Fruit fly (Drosophila melanogaster) whole organism, prepupa: Measurements from ENCODE around the gene drm.

Experiments used
- Blimp-1 ChIP-seq: fragments of 200-800 bp; sonication (Bioruptor generic); optimal IDR thresholded peaks from 3 replicates; lab custom pipeline; 2017; ENCODE audit warnings: missing biosample characterization, missing genetic modification characterization, mild to moderate bottlenecking, moderate library complexity, missing genetic modification reagents
- CG10631 ChIP-seq: fragments of 200-800 bp; sonication (Bioruptor generic); optimal IDR thresholded peaks from 2 replicates; lab custom pipeline; 2016; ENCODE audit warnings: missing biosample characterization, missing genetic modification characterization
- CG10669 ChIP-seq: fragments of 200-800 bp; sonication (Bioruptor generic); optimal IDR thresholded peaks from 3 replicates; lab custom pipeline; 2018; ENCODE audit warnings: missing biosample characterization, mild to moderate bottlenecking, missing genetic modification characterization, moderate library complexity
- CG11762 ChIP-seq: fragments of 200-800 bp; sonication (Bioruptor generic); optimal IDR thresholded peaks from 3 replicates; lab custom pipeline; 2016; ENCODE audit warnings: missing biosample characterization, missing genetic modification characterization; ENCODE audit not compliant: insufficient read depth
- CG11902 ChIP-seq: fragments of 200-800 bp; sonication (Bioruptor generic); optimal IDR thresholded peaks from 3 replicates; lab custom pipeline; 2016; ENCODE audit warnings: missing biosample characterization, missing genetic modification characterization
- CG15336 ChIP-seq: fragments of 200-800 bp; sonication (Bioruptor generic); IDR thresholded peaks from 2 replicates; pipeline ENCODE4 v1.3.6; 2022; ENCODE audit warnings: missing biosample characterization, missing genetic modification characterization
- CG1621 ChIP-seq: fragments of 200-800 bp; sonication (Bioruptor generic); optimal IDR thresholded peaks from 3 replicates; lab custom pipeline; 2018; ENCODE audit warnings: missing biosample characterization, mild to moderate bottlenecking, missing genetic modification characterization
- CG31627 ChIP-seq: fragments of 200-800 bp; sonication (Bioruptor generic); optimal IDR thresholded peaks from 3 replicates; lab custom pipeline; 2016; ENCODE audit warnings: missing biosample characterization, missing genetic modification characterization
- CG32006 ChIP-seq: fragments of 200-800 bp; sonication (Bioruptor generic); optimal IDR thresholded peaks from 3 replicates; lab custom pipeline; 2017; ENCODE audit warnings: missing biosample characterization, mild to moderate bottlenecking, missing genetic modification characterization
- CG34406 ChIP-seq: fragments of 200-800 bp; sonication (Bioruptor generic); optimal IDR thresholded peaks from 3 replicates; lab custom pipeline; 2016; ENCODE audit warnings: missing biosample characterization, missing genetic modification characterization
- CG3919 ChIP-seq: fragments of 200-800 bp; sonication (Bioruptor generic); optimal IDR thresholded peaks from 3 replicates; lab custom pipeline; 2016; ENCODE audit warnings: missing biosample characterization, missing genetic modification characterization
- CG7368 ChIP-seq: fragments of 200-800 bp; sonication (Bioruptor generic); optimal IDR thresholded peaks from 3 replicates; lab custom pipeline; 2016; ENCODE audit warnings: missing biosample characterization, missing genetic modification characterization
- CG8319 ChIP-seq: fragments of 200-800 bp; sonication (Bioruptor generic); optimal IDR thresholded peaks from 3 replicates; lab custom pipeline; 2016; ENCODE audit warnings: missing biosample characterization, missing genetic modification characterization
- CG8632 ChIP-seq: fragments of 200-800 bp; sonication (Bioruptor generic); optimal IDR thresholded peaks from 3 replicates; lab custom pipeline; 2016; ENCODE audit warnings: missing biosample characterization, missing genetic modification characterization
- Eip75B ChIP-seq: fragments of 200-800 bp; sonication (Bioruptor generic); optimal IDR thresholded peaks from 3 replicates; lab custom pipeline; 2016; ENCODE audit warnings: missing biosample characterization, missing genetic modification characterization
- Eip78C ChIP-seq: fragments of 200-800 bp; sonication (Bioruptor generic); peaks from one replicate; lab custom pipeline; 2016; ENCODE audit warnings: missing biosample characterization, missing genetic modification characterization
- Eip93F ChIP-seq: fragments of 200-800 bp; sonication (Bioruptor generic); optimal IDR thresholded peaks from 2 replicates; lab custom pipeline; 2016; ENCODE audit warnings: missing biosample characterization, mild to moderate bottlenecking, missing genetic modification characterization
- Ets21C ChIP-seq: fragments of 200-800 bp; sonication (Bioruptor generic); optimal IDR thresholded peaks from 3 replicates; lab custom pipeline; 2016; ENCODE audit warnings: missing biosample characterization, missing genetic modification characterization
- Ets96B ChIP-seq: fragments of 200-800 bp; optimal IDR thresholded peaks from 2 replicates; lab custom pipeline; 2019; ENCODE audit warnings: missing biosample characterization, mild to moderate bottlenecking, missing genetic modification characterization, moderate library complexity
- Gug ChIP-seq: fragments of 200-800 bp; sonication (Bioruptor generic); IDR thresholded peaks from 2 replicates; pipeline ENCODE4 v1.3.6; 2022; ENCODE audit warnings: missing biosample characterization, missing genetic modification characterization
- Hr38 ChIP-seq: sonication (Bioruptor generic); optimal IDR thresholded peaks from 2 replicates; lab custom pipeline; 2016; ENCODE audit warnings: missing biosample characterization, missing genetic modification characterization
- Hr39 ChIP-seq: fragments of 200-800 bp; sonication (Bioruptor generic); optimal IDR thresholded peaks from 2 replicates; lab custom pipeline; 2016; ENCODE audit warnings: missing biosample characterization, missing genetic modification characterization
- Hr4 ChIP-seq: fragments of 200-800 bp; sonication (Bioruptor generic); optimal IDR thresholded peaks from 3 replicates; lab custom pipeline; 2016; ENCODE audit warnings: missing biosample characterization, missing genetic modification characterization
- Lpt ChIP-seq: fragments of 200-800 bp; sonication (Bioruptor generic); optimal IDR thresholded peaks from 3 replicates; lab custom pipeline; 2016; ENCODE audit warnings: missing biosample characterization, missing genetic modification characterization
- Met ChIP-seq: fragments of 200-800 bp; sonication (Bioruptor generic); optimal IDR thresholded peaks from 3 replicates; lab custom pipeline; 2016; ENCODE audit warnings: missing biosample characterization, missing genetic modification characterization
- OdsH ChIP-seq: fragments of 200-800 bp; sonication (Bioruptor generic); optimal IDR thresholded peaks from 3 replicates; lab custom pipeline; 2016; ENCODE audit warnings: missing biosample characterization, missing genetic modification characterization
- Smox ChIP-seq: fragments of 200-800 bp; sonication (Bioruptor generic); optimal IDR thresholded peaks from 3 replicates; lab custom pipeline; 2016; ENCODE audit warnings: missing biosample characterization, missing genetic modification characterization
- Sox102F ChIP-seq: fragments of 200-800 bp; sonication (Bioruptor generic); optimal IDR thresholded peaks from 2 replicates; lab custom pipeline; 2016; ENCODE audit warnings: missing biosample characterization, mild to moderate bottlenecking, missing genetic modification characterization
- Sox14 ChIP-seq: fragments of 200-800 bp; sonication (Bioruptor generic); optimal IDR thresholded peaks from 3 replicates; lab custom pipeline; 2016; ENCODE audit warnings: missing biosample characterization, missing genetic modification characterization
- Sox15 ChIP-seq: fragments of 200-800 bp; sonication (Bioruptor generic); optimal IDR thresholded peaks from 3 replicates; lab custom pipeline; 2016; ENCODE audit warnings: missing biosample characterization, missing genetic modification characterization
- acj6 ChIP-seq: fragments of 200-800 bp; sonication (Bioruptor generic); optimal IDR thresholded peaks from 3 replicates; lab custom pipeline; 2016; ENCODE audit warnings: missing biosample characterization, missing genetic modification characterization
- cyc ChIP-seq: fragments of 200-800 bp; sonication (Bioruptor generic); optimal IDR thresholded peaks from 3 replicates; lab custom pipeline; 2016; ENCODE audit warnings: missing biosample characterization, missing genetic modification characterization
- dac ChIP-seq: fragments of 200-800 bp; sonication (Bioruptor generic); optimal IDR thresholded peaks from 2 replicates; lab custom pipeline; 2017; ENCODE audit warnings: missing biosample characterization, mild to moderate bottlenecking, missing genetic modification characterization
- dsx ChIP-seq: fragments of 200-800 bp; optimal IDR thresholded peaks from 3 replicates; lab custom pipeline; 2019; ENCODE audit warnings: missing biosample characterization, mild to moderate bottlenecking, missing genetic modification characterization, moderate library complexity; ENCODE audit not compliant: poor library complexity, severe bottlenecking
- eg ChIP-seq: fragments of 200-800 bp; sonication (Bioruptor generic); IDR thresholded peaks from 3 replicates; pipeline ENCODE4 v1.3.6; 2022; ENCODE audit warnings: missing biosample characterization, missing genetic modification characterization
- fd59A ChIP-seq: fragments of 200-800 bp; sonication (Bioruptor generic); optimal IDR thresholded peaks from 2 replicates; lab custom pipeline; 2017; ENCODE audit warnings: missing biosample characterization, mild to moderate bottlenecking, missing genetic modification characterization, missing genetic modification reagents
- fkh ChIP-seq: fragments of 200-800 bp; sonication (Bioruptor generic); optimal IDR thresholded peaks from 3 replicates; lab custom pipeline; 2017; ENCODE audit warnings: missing biosample characterization, mild to moderate bottlenecking, missing genetic modification characterization, moderate library complexity
- lz ChIP-seq: fragments of 200-800 bp; sonication (Bioruptor generic); optimal IDR thresholded peaks from 3 replicates; lab custom pipeline; 2016; ENCODE audit warnings: missing biosample characterization, missing genetic modification characterization
- net ChIP-seq: fragments of 200-800 bp; sonication (Bioruptor generic); optimal IDR thresholded peaks from 3 replicates; lab custom pipeline; 2016; ENCODE audit warnings: missing biosample characterization, missing genetic modification characterization
- salr ChIP-seq, 2 experiments: fragments of 200-800 bp; sonication (Bioruptor generic); optimal IDR thresholded peaks; 3 replicates each; lab custom pipeline; 2016 to 2018; ENCODE audit warnings: missing biosample characterization in 2 of 2, missing genetic modification characterization in 2 of 2, mild to moderate bottlenecking in 1 of 2
- spab ChIP-seq: fragments of 200-800 bp; sonication (Bioruptor generic); optimal IDR thresholded peaks from 2 replicates; lab custom pipeline; 2017; ENCODE audit warnings: missing biosample characterization, mild to moderate bottlenecking, missing genetic modification characterization, missing genetic modification reagents
- svp ChIP-seq: fragments of 200-800 bp; sonication (Bioruptor generic); peaks from one replicate; lab custom pipeline; 2016; ENCODE audit warnings: missing biosample characterization, missing genetic modification characterization
- topi ChIP-seq: fragments of 200-800 bp; sonication (Bioruptor generic); optimal IDR thresholded peaks from 3 replicates; lab custom pipeline; 2016; ENCODE audit warnings: missing biosample characterization, missing genetic modification characterization
- vri ChIP-seq: fragments of 200-800 bp; sonication (Bioruptor generic); optimal IDR thresholded peaks from 3 replicates; lab custom pipeline; 2016; ENCODE audit warnings: missing biosample characterization, mild to moderate bottlenecking, missing genetic modification characterization

drm gene

dm6 chr2L:3523956-3524355 is 15.1 kb upstream of the drm start, which contains the start of gene Sr-CIV:
Gene Sr-CIV, minus strand, starts transcription at chr2L:3524056.
- TF ChIP-seq net (GFP tag; lab: Kevin White, UChicago) (no peak), CG10631 (no peak), CG10669 (GFP tag; lab: Kevin White, UChicago) (no peak), Hr39 (GFP tag; lab: Kevin White, UChicago) (no peak), CG31627 (GFP tag; lab: Kevin White, UChicago) (no peak), CG7368 (no peak), Blimp-1 (no peak), Eip75B (GFP tag; lab: Kevin White, UChicago) (no peak), Lpt (GFP tag; lab: Kevin White, UChicago) (no peak), dac (GFP tag; lab: Kevin White, UChicago) (no peak), Hr38 (no peak), CG1621 (no peak), fkh (no peak), Smox (no peak), Eip93F (GFP tag; lab: Kevin White, UChicago) (no peak), vri (GFP tag; lab: Kevin White, UChicago) (no peak)
- TF ChIP-seq, all 60 proteins: peak for 0

dm6 chr2L:3524729-3525181 is 14.3 kb upstream of the drm start, which contains the start of gene CG8852:
Gene CG8852, plus strand, starts transcription at chr2L:3525131.
- TF ChIP-seq CG11762 (GFP tag; lab: Kevin White, UChicago) (no peak), vri (GFP tag; lab: Kevin White, UChicago) (no peak), CG7368 (no peak), CG15336 (GFP tag; lab: Robert Waterston, UW) (no peak), Smox (no peak), CG3919 (GFP tag; lab: Kevin White, UChicago) (no peak)

- TF ChIP-seq Sox14 (GFP tag; lab: Kevin White, UChicago) (no peak), fkh (no peak), Ets96B (tag; lab: Kevin White, UChicago) (no peak), CG7368 (no peak), dsx (GFP tag; lab: Kevin White, UChicago) (no peak), CG32006 (no peak), Gug (no peak), dac (GFP tag; lab: Kevin White, UChicago) (no peak), CG11902 (GFP tag; lab: Kevin White, UChicago) (no peak), lz (no peak), CG10631 (no peak), svp (no peak), CG8632 (GFP tag; lab: Kevin White, UChicago) (no peak), CG1621 (no peak), Ets21C (no peak)
Measured at dm6 chr2L:3530186-3530832, 8.7 kb upstream of the drm start, which contains the start of the genes Spindly and IFT57. Gene Spindly, minus strand, starts transcription at chr2L:3530317. Gene IFT57, plus strand, starts transcription at chr2L:3530789.

dm6 chr2L:3532973-3533525 is 6.0 kb upstream of the drm start:
- 0 out of 2 replicates have a peak, but pooled peaks have one; percentile 8 for TF ChIP-seq CG15336 (GFP tag; lab: Robert Waterston, UW)
- TF ChIP-seq CG8319 (GFP tag; lab: Kevin White, UChicago), result peak; percentile 14
- TF ChIP-seq CG1621, result no peak
- TF ChIP-seq fd59A (GFP tag; lab: Kevin White, UChicago), result peak; percentile 26
- TF ChIP-seq Eip93F (GFP tag; lab: Kevin White, UChicago), result no peak
- TF ChIP-seq topi (GFP tag; lab: Kevin White, UChicago), result peak; percentile 27
- peak; percentile 6 for TF ChIP-seq Smox
- TF ChIP-seq Hr4, result peak; percentile 30
- TF ChIP-seq salr (GFP tag; optimal IDR thresholded peaks at IDR 0.05; lab: Kevin White, UChicago), result no peak
- TF ChIP-seq CG7368, result no peak
- peak; percentile 3 for TF ChIP-seq cyc
- TF ChIP-seq CG10631, result peak; percentile 16
- peak; percentile 54 for TF ChIP-seq Met
- peak; percentile 37 for TF ChIP-seq acj6 (GFP tag; lab: Kevin White, UChicago)
- peak; percentile 37 for TF ChIP-seq lz
- peak; percentile 76 for TF ChIP-seq Eip78C
- TF ChIP-seq spab (GFP tag; lab: Kevin White, UChicago), result peak; percentile 11
- TF ChIP-seq OdsH (GFP tag; lab: Kevin White, UChicago), result peak; percentile 20
- no peak for TF ChIP-seq CG8632 (GFP tag; lab: Kevin White, UChicago)
- TF ChIP-seq eg (GFP tag; lab: Robert Waterston, UW), result peak; percentile 66; the same call in 1 of the 3 replicates
- peak; percentile 13 for TF ChIP-seq Sox102F (GFP tag; lab: Kevin White, UChicago)
- peak; percentile 54 for TF ChIP-seq Hr39 (GFP tag; lab: Kevin White, UChicago)
- no peak for TF ChIP-seq Lpt (GFP tag; lab: Kevin White, UChicago)
- peak; percentile 38 for TF ChIP-seq CG34406 (GFP tag; lab: Kevin White, UChicago)
- TF ChIP-seq Sox15 (GFP tag; lab: Kevin White, UChicago), result peak; percentile 2
